Worm (Caenorhabditis elegans) whole organism, late embryonic: Measurements from ENCODE around the gene sri-20.

Experiments
- F13H6.1 ChIP-seq: sonication (generic microtip); optimal IDR thresholded peaks from 2 replicates; lab custom pipeline; 2016; ENCODE audit warnings: missing genetic modification characterization, missing compliant biosample characterization
- T23F11.4 ChIP-seq: fragments of 200-800 bp; sonication (Bioruptor generic); optimal IDR thresholded peaks from 2 replicates; lab custom pipeline; 2018; ENCODE audit warnings: mild to moderate bottlenecking, missing genetic modification characterization, missing compliant biosample characterization
- ceh-14 ChIP-seq: sonication (generic microtip); optimal IDR thresholded peaks from 2 replicates; lab custom pipeline; 2016; ENCODE audit warnings: missing genotype, missing genetic modification characterization, missing compliant biosample characterization
- ceh-19 ChIP-seq: fragments of 200-800 bp; sonication (Bioruptor generic); optimal IDR thresholded peaks from 2 replicates; lab custom pipeline; 2018; ENCODE audit warnings: mild to moderate bottlenecking, missing genetic modification characterization, missing compliant biosample characterization
- ceh-2 ChIP-seq: sonication (generic microtip); optimal IDR thresholded peaks from 2 replicates; lab custom pipeline; 2016; ENCODE audit warnings: missing genotype, missing genetic modification characterization, missing compliant biosample characterization
- ceh-22 ChIP-seq: sonication (generic microtip); optimal IDR thresholded peaks from 2 replicates; lab custom pipeline; 2017; ENCODE audit warnings: missing biosample characterization, missing genetic modification characterization
- ceh-24 ChIP-seq: sonication (generic microtip); optimal IDR thresholded peaks from 2 replicates; lab custom pipeline; 2016; ENCODE audit warnings: mild to moderate bottlenecking, missing genetic modification characterization, missing compliant biosample characterization
- ceh-30 ChIP-seq: fragments of 150-350 bp; optimal IDR thresholded peaks from 2 replicates; lab custom pipeline; 2014; ENCODE audit warnings: missing biosample characterization, missing genetic modification characterization
- ceh-31 ChIP-seq: sonication (generic microtip); optimal IDR thresholded peaks from 2 replicates; lab custom pipeline; 2016; ENCODE audit warnings: missing genetic modification characterization, missing compliant biosample characterization
- ceh-34 ChIP-seq: sonication (generic microtip); optimal IDR thresholded peaks from 2 replicates; lab custom pipeline; 2016; ENCODE audit warnings: mild to moderate bottlenecking, missing genetic modification characterization, missing compliant biosample characterization
- ceh-45 ChIP-seq: fragments of 200-800 bp; sonication (Bioruptor generic); IDR thresholded peaks from 2 replicates; pipeline ENCODE4 v1.3.6; 2022; ENCODE audit warnings: missing genetic modification reagents, missing genetic modification characterization, missing compliant biosample characterization
- ceh-48 ChIP-seq: sonication (generic microtip); optimal IDR thresholded peaks from 2 replicates; lab custom pipeline; 2016; ENCODE audit warnings: missing genetic modification characterization, inconsistent platforms, missing compliant biosample characterization
- dmd-4 ChIP-seq: sonication (generic microtip); optimal IDR thresholded peaks from 2 replicates; lab custom pipeline; 2016; ENCODE audit warnings: borderline replicate concordance, missing genetic modification characterization, missing compliant biosample characterization
- elt-2 ChIP-seq: sonication (generic microtip); optimal IDR thresholded peaks from 2 replicates; lab custom pipeline; 2016; ENCODE audit warnings: missing genetic modification reagents, missing genetic modification characterization, missing compliant biosample characterization
- ets-4 ChIP-seq: sonication (generic microtip); optimal IDR thresholded peaks from 2 replicates; lab custom pipeline; 2016; ENCODE audit warnings: missing genetic modification characterization, missing compliant biosample characterization
- fax-1 ChIP-seq: sonication (generic microtip); optimal IDR thresholded peaks from 2 replicates; lab custom pipeline; 2016; ENCODE audit warnings: missing genotype, missing genetic modification characterization, missing compliant biosample characterization
- fkh-10 ChIP-seq: fragments of 150-350 bp; optimal IDR thresholded peaks from 2 replicates; lab custom pipeline; 2014; ENCODE audit warnings: missing biosample characterization, missing genetic modification reagents, missing genetic modification characterization
- gmeb-2 ChIP-seq: sonication (generic microtip); optimal IDR thresholded peaks from 2 replicates; lab custom pipeline; 2016; ENCODE audit warnings: missing genetic modification characterization, inconsistent platforms, missing compliant biosample characterization
- hlh-13 ChIP-seq: fragments of 200-800 bp; sonication (Bioruptor generic); optimal IDR thresholded peaks from 2 replicates; lab custom pipeline; 2018; ENCODE audit warnings: mild to moderate bottlenecking, missing genetic modification characterization, missing compliant biosample characterization
- hlh-6 ChIP-seq: sonication (generic microtip); optimal IDR thresholded peaks from 2 replicates; lab custom pipeline; 2016; ENCODE audit warnings: missing genotype, missing genetic modification characterization, missing compliant biosample characterization
- lim-6 ChIP-seq: sonication (generic microtip); optimal IDR thresholded peaks from 2 replicates; lab custom pipeline; 2016; ENCODE audit warnings: missing genetic modification characterization, missing compliant biosample characterization
- mec-3 ChIP-seq: sonication (generic microtip); optimal IDR thresholded peaks from 2 replicates; lab custom pipeline; 2016; ENCODE audit warnings: borderline replicate concordance, missing genetic modification characterization, missing compliant biosample characterization
- npax-4 ChIP-seq: sonication (generic microtip); optimal IDR thresholded peaks from 2 replicates; lab custom pipeline; 2016; ENCODE audit warnings: missing genetic modification characterization, missing compliant biosample characterization
- odd-2 ChIP-seq: sonication (generic microtip); optimal IDR thresholded peaks from 2 replicates; lab custom pipeline; 2017; ENCODE audit warnings: antibody characterized with exemption, mild to moderate bottlenecking, missing genetic modification characterization, missing compliant biosample characterization
- pat-9 ChIP-seq: fragments of 200-800 bp; sonication (Bioruptor generic); optimal IDR thresholded peaks from 2 replicates; lab custom pipeline; 2018; ENCODE audit warnings: mild to moderate bottlenecking, missing genetic modification characterization, moderate library complexity, missing compliant biosample characterization
- pha-2 ChIP-seq: sonication (generic microtip); optimal IDR thresholded peaks from 2 replicates; lab custom pipeline; 2017; ENCODE audit warnings: mild to moderate bottlenecking, missing genetic modification characterization, missing compliant biosample characterization
- pqm-1 ChIP-seq: sonication (generic microtip); optimal IDR thresholded peaks from 2 replicates; lab custom pipeline; 2016; ENCODE audit warnings: missing genetic modification characterization, missing compliant biosample characterization
- pros-1 ChIP-seq: fragments of 150-350 bp; optimal IDR thresholded peaks from 2 replicates; lab custom pipeline; 2014; ENCODE audit warnings: missing biosample characterization, missing genetic modification reagents, missing genetic modification characterization
- rnt-1 ChIP-seq: sonication (generic microtip); optimal IDR thresholded peaks from 2 replicates; lab custom pipeline; 2016; ENCODE audit warnings: missing genetic modification characterization, missing compliant biosample characterization
- sox-2 ChIP-seq: fragments of 200-800 bp; sonication (Bioruptor generic); IDR thresholded peaks from 2 replicates; pipeline ENCODE4 v1.3.6; 2022; ENCODE audit warnings: missing genetic modification reagents, missing genetic modification characterization, missing compliant biosample characterization
- sox-4 ChIP-seq: sonication (generic microtip); optimal IDR thresholded peaks from 2 replicates; lab custom pipeline; 2017; ENCODE audit warnings: mild to moderate bottlenecking, missing genetic modification characterization, inconsistent platforms, missing compliant biosample characterization
- syd-9 ChIP-seq: sonication (generic microtip); optimal IDR thresholded peaks from 2 replicates; lab custom pipeline; 2016; ENCODE audit warnings: mild to moderate bottlenecking, missing genetic modification characterization, moderate library complexity, missing compliant biosample characterization
- tbx-2 ChIP-seq: sonication (generic microtip); optimal IDR thresholded peaks from 2 replicates; lab custom pipeline; 2016; ENCODE audit warnings: missing genetic modification characterization, missing compliant biosample characterization
- tbx-7 ChIP-seq: sonication (generic microtip); optimal IDR thresholded peaks from 2 replicates; lab custom pipeline; 2016; ENCODE audit warnings: missing genotype, missing genetic modification characterization, missing compliant biosample characterization
- ttx-3 ChIP-seq: sonication (generic microtip); optimal IDR thresholded peaks from 2 replicates; lab custom pipeline; 2016; ENCODE audit warnings: missing genetic modification reagents, missing genetic modification characterization, missing compliant biosample characterization
- unc-86 ChIP-seq: sonication (generic microtip); optimal IDR thresholded peaks from 2 replicates; lab custom pipeline; 2016; ENCODE audit warnings: missing genetic modification characterization, missing compliant biosample characterization

Gene sri-20

DNA sequence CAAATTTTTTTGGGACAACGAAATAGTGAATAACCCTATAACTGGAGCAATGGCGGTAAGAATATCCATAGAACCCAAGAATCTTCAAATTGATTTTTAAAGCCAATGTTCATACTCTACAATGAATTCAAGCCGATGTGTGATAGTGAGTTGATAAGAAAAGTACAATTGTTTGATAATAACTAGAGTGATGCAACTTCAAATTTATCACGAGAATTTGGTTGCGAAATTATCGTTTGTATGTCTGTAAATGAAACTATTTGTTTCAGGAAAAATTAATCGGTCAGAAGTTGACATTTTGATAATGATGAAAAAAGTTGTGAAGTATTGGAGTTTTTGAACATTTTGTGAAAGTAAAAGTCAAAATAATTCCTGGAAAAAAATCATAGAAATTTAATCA is 30.9 kb downstream of the sri-20 start:
- TF ChIP-seq elt-2 (tag; lab: Kevin White, UChicago) = peak; percentile 77
- TF ChIP-seq ceh-45 = no peak

DNA sequence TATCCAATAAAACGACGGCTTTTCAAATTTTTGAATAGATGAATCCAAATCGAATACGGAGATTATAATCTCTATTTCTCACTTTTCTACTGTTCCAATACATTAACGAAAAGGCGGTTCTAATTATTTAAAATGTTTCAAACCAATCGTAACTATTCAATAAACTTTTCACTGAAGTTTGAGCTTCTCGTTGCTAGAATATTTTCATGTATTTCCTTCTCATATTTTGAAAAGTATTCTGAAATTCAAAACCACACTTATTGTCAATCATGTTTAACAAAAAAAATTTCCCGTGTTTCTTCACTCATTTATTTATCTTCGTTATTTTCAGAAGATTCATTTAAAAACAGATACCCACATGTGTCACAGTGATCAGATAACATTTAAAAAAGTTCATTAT is 34.4 kb downstream of the sri-20 start, which contains the start of gene F15H10.8:
Gene F15H10.8, minus strand, starts transcription at position 101 of the 400 bp plus-strand sequence.
- TF ChIP-seq tbx-7 (no peak), pha-2 (tag; lab: Kevin White, UChicago) (no peak), T23F11.4 (GFP tag; lab: Kevin White, UChicago) (no peak), npax-4 (tag; lab: Kevin White, UChicago) (no peak), fax-1 (tag; lab: Kevin White, UChicago) (no peak), ceh-14 (tag; lab: Kevin White, UChicago) (no peak), ceh-22 (tag; lab: Kevin White, UChicago) (no peak)

DNA sequence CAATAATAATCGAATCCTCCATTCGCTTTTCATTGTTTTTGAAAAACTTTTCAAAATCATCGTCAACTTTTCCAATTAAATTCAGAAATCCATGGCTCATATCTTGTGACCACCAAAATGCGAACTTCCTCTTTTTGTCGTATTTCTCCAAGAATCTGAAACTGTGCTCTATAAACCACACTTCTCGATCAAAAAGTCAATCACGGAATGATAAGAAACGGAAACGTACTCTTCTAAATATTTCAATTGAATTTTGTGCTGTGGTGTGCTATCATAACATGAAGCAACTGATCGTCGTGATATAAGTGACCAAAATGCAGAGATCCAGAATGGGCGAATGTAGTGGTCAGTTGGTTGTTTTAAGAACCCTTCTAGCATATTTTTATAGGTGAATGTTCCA is 36.3 kb downstream of the sri-20 start:
- TF ChIP-seq unc-86 (tag; lab: Kevin White, UChicago) (no peak), dmd-4 (tag; lab: Kevin White, UChicago) (no peak), ceh-48 (tag; lab: Kevin White, UChicago) (no peak), ceh-24 (tag; lab: Kevin White, UChicago) (no peak), ceh-31 (tag; lab: Kevin White, UChicago) (no peak), F13H6.1 (tag; lab: Kevin White, UChicago) (no peak), elt-2 (tag; lab: Kevin White, UChicago) (no peak), ceh-45 (no peak), pros-1 (tag; lab: Kevin White, UChicago) (no peak), sox-4 (tag; lab: Kevin White, UChicago) (no peak), pqm-1 (tag; lab: Kevin White, UChicago) (no peak), gmeb-2 (tag; lab: Kevin White, UChicago) (no peak), pat-9 (tag; lab: Kevin White, UChicago) (no peak), ceh-22 (tag; lab: Kevin White, UChicago) (no peak), ceh-34 (tag; lab: Kevin White, UChicago) (no peak), fkh-10 (GFP tag; lab: Kevin White, UChicago) (no peak), ets-4 (tag; lab: Kevin White, UChicago) (no peak), lim-6 (no peak), sox-2 (GFP tag; lab: Robert Waterston, UW) (no peak), mec-3 (tag; lab: Kevin White, UChicago) (no peak)

DNA sequence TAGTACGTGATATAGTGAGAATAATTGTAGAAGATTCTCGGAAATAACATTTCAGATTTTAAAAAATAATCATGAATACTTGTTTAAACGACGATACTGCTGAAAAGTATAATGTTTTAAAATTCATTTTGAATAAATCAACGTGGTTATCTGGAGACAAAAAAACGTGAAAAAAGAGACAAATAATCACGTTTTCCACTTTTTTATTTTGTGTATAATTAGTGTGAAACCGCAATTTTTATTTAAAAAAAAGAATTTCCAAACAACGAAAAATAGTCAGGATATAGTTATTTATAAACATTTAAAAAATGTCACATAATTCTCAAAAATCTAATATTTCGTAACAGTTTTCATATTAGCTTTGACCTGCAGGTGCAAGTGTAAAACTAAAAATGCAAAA is 38.0 kb downstream of the sri-20 start, which contains the start of gene F15H10.7:
Gene F15H10.7, minus strand, starts transcription at position 101 of the 400 bp plus-strand sequence.
- TF ChIP-seq hlh-13 (GFP tag; lab: Kevin White, UChicago) (no peak), tbx-2 (tag; lab: Kevin White, UChicago) (no peak), odd-2 (tag; lab: Kevin White, UChicago) (no peak), F13H6.1 (tag; lab: Kevin White, UChicago) (no peak), hlh-6 (tag; lab: Kevin White, UChicago) (no peak), ttx-3 (tag; lab: Kevin White, UChicago) (no peak), ceh-48 (tag; lab: Kevin White, UChicago) (no peak), elt-2 (tag; lab: Kevin White, UChicago) (no peak), ceh-30 (tag; lab: Kevin White, UChicago) (no peak), rnt-1 (tag; lab: Kevin White, UChicago) (no peak), ceh-45 (no peak), mec-3 (tag; lab: Kevin White, UChicago) (no peak), T23F11.4 (GFP tag; lab: Kevin White, UChicago) (no peak), ceh-19 (GFP tag; lab: Kevin White, UChicago) (no peak), syd-9 (tag; lab: Kevin White, UChicago) (no peak), npax-4 (tag; lab: Kevin White, UChicago) (no peak), ceh-2 (tag; lab: Kevin White, UChicago) (no peak)
- TF ChIP-seq, all 69 proteins: peak for 0
